Worm (Caenorhabditis elegans): ENCODE results near the gene scav-3.

ce11 chrIII:12410304-12410703, 46.3 kb downstream of the scav-3 start:
- no peak for TF ChIP-seq gmeb-2 (tag; optimal IDR thresholded peaks at IDR 0.05)
- no peak for TF ChIP-seq nhr-11 (tag; optimal IDR thresholded peaks at IDR 0.05)
- TF ChIP-seq lin-11 (tag; optimal IDR thresholded peaks at IDR 0.05): no peak
- TF ChIP-seq pqm-1 (tag; optimal IDR thresholded peaks at IDR 0.05): no peak
- no peak for TF ChIP-seq ztf-16 (tag; optimal IDR thresholded peaks at IDR 0.05)
- TF ChIP-seq che-1 (tag; optimal IDR thresholded peaks at IDR 0.05): no peak
